Fruit fly (Drosophila melanogaster) whole organism, pupa: ENCODE measurements around the gene CG9270.
A peak's percentile ranks its signal among the peaks of the same experiment; 100 is the strongest.

Source experiments
- CG10348 ChIP-seq: fragments of 200-800 bp; sonication (Bioruptor generic); IDR thresholded peaks from 2 replicates; pipeline ENCODE4 v1.3.6; 2022; ENCODE audit warnings: missing biosample characterization, missing genetic modification characterization
- CG13204 ChIP-seq: fragments of 200-800 bp; sonication (Bioruptor generic); optimal IDR thresholded peaks from 2 replicates; lab custom pipeline; 2018; ENCODE audit warnings: missing biosample characterization, mild to moderate bottlenecking, missing genetic modification characterization, moderate library complexity
- CG8301 ChIP-seq: fragments of 200-800 bp; sonication (Bioruptor generic); optimal IDR thresholded peaks from 2 replicates; lab custom pipeline; 2018; ENCODE audit warnings: missing biosample characterization, mild to moderate bottlenecking, missing genetic modification characterization
- CG9948 ChIP-seq: fragments of 200-800 bp; sonication (Bioruptor generic); optimal IDR thresholded peaks from 2 replicates; lab custom pipeline; 2018; ENCODE audit warnings: missing biosample characterization, mild to moderate bottlenecking, missing genetic modification characterization, moderate library complexity
- D1 ChIP-seq: fragments of 200-800 bp; sonication (Bioruptor generic); optimal IDR thresholded peaks from 2 replicates; lab custom pipeline; 2018; ENCODE audit warnings: missing biosample characterization, mild to moderate bottlenecking, missing genetic modification characterization, moderate library complexity
- Ets98B ChIP-seq: fragments of 200-800 bp; sonication (Bioruptor generic); IDR thresholded peaks from 2 replicates; pipeline ENCODE4 v1.3.6; 2022; ENCODE audit warnings: missing biosample characterization, missing genetic modification characterization
- Pif1A ChIP-seq: fragments of 200-800 bp; sonication (Bioruptor generic); optimal IDR thresholded peaks from 3 replicates; lab custom pipeline; 2016; ENCODE audit warnings: missing biosample characterization, missing genetic modification characterization
- rn ChIP-seq: fragments of 200-800 bp; sonication (Bioruptor generic); IDR thresholded peaks from 2 replicates; pipeline ENCODE4 v1.3.6; 2022; ENCODE audit warnings: missing biosample characterization, missing genetic modification characterization

dm6 chr2L:20936061-20936390 lies 2.1 kb upstream of the CG9270 start:
- TF ChIP-seq rn (no peak), Pif1A (GFP tag; lab: Kevin White, UChicago) (no peak), CG9948 (tag; lab: Kevin White, UChicago) (no peak), CG8301 (tag; lab: Kevin White, UChicago) (no peak), Ets98B (GFP tag; lab: Robert Waterston, UW) (no peak), CG10348 (GFP tag; lab: Robert Waterston, UW) (no peak), CG13204 (GFP tag; lab: Kevin White, UChicago) (peak; percentile 74), D1 (tag; lab: Kevin White, UChicago) (no peak)
